Fruit fly (Drosophila melanogaster): ENCODE results near the gene CG1146.

CG1146 gene

DNA sequence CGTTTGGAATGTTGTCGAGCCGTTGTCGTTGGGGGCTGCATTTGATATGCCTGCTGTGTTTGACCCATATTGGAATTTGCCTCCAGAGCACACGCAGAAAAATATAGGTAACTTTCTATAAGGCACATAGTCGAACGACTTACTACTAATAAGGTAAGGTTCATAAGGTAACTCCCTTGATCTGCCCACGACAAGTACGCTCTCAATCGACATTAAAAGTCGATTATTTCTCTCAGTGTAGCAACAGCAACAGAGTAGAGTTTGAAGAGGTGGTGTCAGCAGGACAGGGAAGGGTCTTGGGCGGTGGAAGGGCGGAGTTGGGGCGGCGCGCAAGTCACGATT is 45.1 kb downstream of the CG1146 start (continued):
- no peak for TF ChIP-seq Vsx1 (GFP tag; optimal IDR thresholded peaks at IDR 0.05)
- TF ChIP-seq CG32772 (GFP tag; IDR thresholded peaks at IDR 0.05): no peak
- TF ChIP-seq CG12155 (GFP tag; optimal IDR thresholded peaks at IDR 0.05): no peak
- no peak for TF ChIP-seq CG5180 (GFP tag; optimal IDR thresholded peaks at IDR 0.05)
- no peak for TF ChIP-seq CG13894 (tag; optimal IDR thresholded peaks at IDR 0.05)
- no peak for TF ChIP-seq CG17829 (tag; optimal IDR thresholded peaks at IDR 0.05)
- TF ChIP-seq CG15601 (tag; optimal IDR thresholded peaks at IDR 0.05): no peak
- TF ChIP-seq jigr1 (GFP tag; IDR thresholded peaks at IDR 0.05): no peak
- TF ChIP-seq CG2678 (tag; optimal IDR thresholded peaks at IDR 0.05): peak; percentile 16
- TF ChIP-seq CG9437 (GFP tag; optimal IDR thresholded peaks at IDR 0.05): no peak
- TF ChIP-seq D19A (tag; optimal IDR thresholded peaks at IDR 0.05): no peak
- TF ChIP-seq CG1603 (tag; optimal IDR thresholded peaks at IDR 0.05): peak; percentile 50
- TF ChIP-seq az2 (GFP tag; optimal IDR thresholded peaks at IDR 0.05): peak; percentile 18
- TF ChIP-seq Tbp (GFP tag; optimal IDR thresholded peaks at IDR 0.05): no peak
- TF ChIP-seq sr (GFP tag; IDR thresholded peaks at IDR 0.05): no peak
- no peak for TF ChIP-seq CG9932 (GFP tag; IDR thresholded peaks at IDR 0.05)
- no peak for TF ChIP-seq CG4617 (GFP tag; optimal IDR thresholded peaks at IDR 0.05; ENCODE audit: borderline replicate concordance)
- TF ChIP-seq sens (GFP tag): peak; percentile 74
- no peak for TF ChIP-seq Nf-YB (GFP tag; optimal IDR thresholded peaks at IDR 0.05)
- TF ChIP-seq CG12236 (GFP tag; optimal IDR thresholded peaks at IDR 0.05): no peak
- TF ChIP-seq Dip3 (GFP tag; optimal IDR thresholded peaks at IDR 0.05): no peak
- TF ChIP-seq Awh (GFP tag; IDR thresholded peaks at IDR 0.05): no peak
- TF ChIP-seq mirr (GFP tag; optimal IDR thresholded peaks at IDR 0.05): no peak
- TF ChIP-seq CG10959 (GFP tag; IDR thresholded peaks at IDR 0.05): no peak
- TF ChIP-seq Oaz (GFP tag; IDR thresholded peaks at IDR 0.05): no peak
- TF ChIP-seq Mes4 (GFP tag; optimal IDR thresholded peaks at IDR 0.05): no peak
- peak; percentile 37 for TF ChIP-seq fd96Cb (tag; optimal IDR thresholded peaks at IDR 0.05)
- no peak for TF ChIP-seq Mrtf (GFP tag; IDR thresholded peaks at IDR 0.05)
- no peak for TF ChIP-seq her (GFP tag; optimal IDR thresholded peaks at IDR 0.05)
- TF ChIP-seq CG7271 (tag; optimal IDR thresholded peaks at IDR 0.05): no peak
- TF ChIP-seq ssp (GFP tag; IDR thresholded peaks at IDR 0.05): no peak
- TF ChIP-seq CG11085 (GFP tag; IDR thresholded peaks at IDR 0.05): no peak
- no peak for TF ChIP-seq CG15269 (tag; optimal IDR thresholded peaks at IDR 0.05)
- no peak for TF ChIP-seq Bgb (GFP tag; IDR thresholded peaks at IDR 0.05; ENCODE audit: partially characterized antibody)
- no peak for TF ChIP-seq aop (GFP tag; IDR thresholded peaks at IDR 0.05)
- no peak for TF ChIP-seq nerfin-1 (tag; optimal IDR thresholded peaks at IDR 0.05)
- no peak for TF ChIP-seq sug (tag; optimal IDR thresholded peaks at IDR 0.05)
- TF ChIP-seq CG8944 (GFP tag; optimal IDR thresholded peaks at IDR 0.05): no peak
- no peak for TF ChIP-seq al (GFP tag; IDR thresholded peaks at IDR 0.05)
- no peak for TF ChIP-seq NK7.1 (GFP tag; optimal IDR thresholded peaks at IDR 0.05)
- TF ChIP-seq CG17385 (GFP tag; optimal IDR thresholded peaks at IDR 0.05): no peak
- no peak for TF ChIP-seq CG7839 (tag; optimal IDR thresholded peaks at IDR 0.05)
- TF ChIP-seq CG12219 (GFP tag; optimal IDR thresholded peaks at IDR 0.05): peak; percentile 9
- no peak for TF ChIP-seq br (optimal IDR thresholded peaks at IDR 0.05)
- no peak for TF ChIP-seq CG2199 (GFP tag; IDR thresholded peaks at IDR 0.05)
- no peak for TF ChIP-seq CG3281 (GFP tag; optimal IDR thresholded peaks at IDR 0.05)
- TF ChIP-seq CTCF (GFP tag; optimal IDR thresholded peaks at IDR 0.05): no peak
- TF ChIP-seq CG8478 (optimal IDR thresholded peaks at IDR 0.05): no peak
- no peak for TF ChIP-seq sisA (GFP tag; IDR thresholded peaks at IDR 0.05)
- TF ChIP-seq cg (GFP tag; optimal IDR thresholded peaks at IDR 0.05): no peak
- TF ChIP-seq CG9797 (GFP tag; optimal IDR thresholded peaks at IDR 0.05): no peak
- TF ChIP-seq CG31388 (GFP tag; optimal IDR thresholded peaks at IDR 0.05): no peak
- no peak for TF ChIP-seq CG4424 (GFP tag; optimal IDR thresholded peaks at IDR 0.05)
- no peak for TF ChIP-seq ara (GFP tag; IDR thresholded peaks at IDR 0.05)
- TF ChIP-seq Hey (tag; optimal IDR thresholded peaks at IDR 0.05): no peak
